1 fruit fly cellular context compared by ENCODE assay signal in the genomic region with DNA sequence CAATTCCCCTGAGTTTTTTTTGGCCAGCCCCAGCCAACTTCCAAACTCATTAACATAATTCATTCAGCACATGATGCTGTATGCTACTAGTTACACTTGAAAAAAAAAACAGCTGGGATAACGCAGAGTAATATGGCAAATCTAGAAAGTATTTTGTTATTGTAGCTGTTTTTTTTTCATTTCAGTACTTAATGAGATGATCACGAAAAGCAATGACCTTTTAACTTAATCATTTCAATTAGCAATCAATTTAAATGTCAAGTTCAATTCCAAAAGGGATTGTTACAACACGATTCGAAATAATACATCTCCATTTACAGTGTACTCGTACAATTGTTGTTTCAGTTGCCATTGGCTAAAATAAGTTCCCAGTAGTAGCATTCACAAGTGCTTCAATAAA.
TF ChIP-seq lines count a peak whose summit lies in the region.

No protein-coding gene starts in this region.

TF ChIP-seq in whole organism, embryonic, 481 proteins besides CTCF, POLR2A, EP300 and RAD21 (continued from another document):
- no peak for TF ChIP-seq CG4617 (GFP tag; optimal IDR thresholded peaks at IDR 0.05; lab: Kevin White, UChicago; ENCODE audit: borderline replicate concordance)
- TF ChIP-seq sisA (GFP tag; IDR thresholded peaks at IDR 0.05; lab: Robert Waterston, UW) = no peak
- no peak for TF ChIP-seq unc-4 (GFP tag; IDR thresholded peaks at IDR 0.05; lab: Robert Waterston, UW; ENCODE audit: partially characterized antibody)
TF ChIP-seq in whole organism, embryonic: peak in this region for 14.
